Worm (Caenorhabditis elegans) whole organism, mixed stage, embryonic: ENCODE results near the gene tsen-34.

Source experiments
- blmp-1 ChIP-seq: fragments of 150-350 bp; optimal IDR thresholded peaks from 2 replicates; lab custom pipeline; 2014; ENCODE audit warnings: missing biosample characterization, missing genetic modification characterization
- ceh-83 ChIP-seq: fragments of 200-800 bp; sonication (Bioruptor generic); optimal IDR thresholded peaks from 2 replicates; lab custom pipeline; 2018; ENCODE audit warnings: mild to moderate bottlenecking, missing genetic modification characterization, missing compliant biosample characterization
- mls-2 ChIP-seq: sonication (generic microtip); optimal IDR thresholded peaks from 2 replicates; lab custom pipeline; 2016; ENCODE audit warnings: mild to moderate bottlenecking, missing genetic modification characterization, moderate library complexity, missing compliant biosample characterization
- nhr-28 ChIP-seq: fragments of 150-350 bp; optimal IDR thresholded peaks from 2 replicates; lab custom pipeline; 2014; ENCODE audit warnings: missing biosample characterization, missing genetic modification characterization
- sem-2 ChIP-seq: fragments of 200-800 bp; sonication (Bioruptor generic); optimal IDR thresholded peaks from 2 replicates; lab custom pipeline; 2018; ENCODE audit warnings: mild to moderate bottlenecking, missing genetic modification characterization, missing compliant biosample characterization

ce11 chrIV:4167296-4167695 lies 11.0 kb upstream of the tsen-34 start:
- TF ChIP-seq nhr-28 (tag; lab: Kevin White, UChicago) (no peak), blmp-1 (tag; lab: Kevin White, UChicago) (no peak), ceh-83 (GFP tag; lab: Kevin White, UChicago) (no peak), sem-2 (GFP tag; lab: Kevin White, UChicago) (no peak), mls-2 (tag; lab: Kevin White, UChicago) (no peak)
